Fruit fly (Drosophila melanogaster) Kc167 (cell line): Measurements from ENCODE around the gene bark.

ENCODE experiments used
- Myc ChIP-seq: fragments of >200 bp; optimal IDR thresholded peaks from 2 replicates; lab custom pipeline; 2017; ENCODE audit warnings: missing external identifiers
- Sin3A ChIP-seq: fragments of >200 bp; optimal IDR thresholded peaks from 2 replicates; lab custom pipeline; 2018; ENCODE audit warnings: missing external identifiers
- h ChIP-seq: fragments of >200 bp; optimal IDR thresholded peaks from 3 replicates; lab custom pipeline; 2018; ENCODE audit warnings: missing external identifiers
- insv ChIP-seq: fragments of >200 bp; optimal IDR thresholded peaks from 3 replicates; lab custom pipeline; 2018; ENCODE audit warnings: missing external identifiers
- psq ChIP-seq: fragments of >200 bp; optimal IDR thresholded peaks from 2 replicates; lab custom pipeline; 2017; ENCODE audit warnings: missing external identifiers
- ttk ChIP-seq: sonication (Bioruptor generic); optimal IDR thresholded peaks from 2 replicates; lab custom pipeline; 2017; ENCODE audit warnings: missing external identifiers

The bark gene

DNA sequence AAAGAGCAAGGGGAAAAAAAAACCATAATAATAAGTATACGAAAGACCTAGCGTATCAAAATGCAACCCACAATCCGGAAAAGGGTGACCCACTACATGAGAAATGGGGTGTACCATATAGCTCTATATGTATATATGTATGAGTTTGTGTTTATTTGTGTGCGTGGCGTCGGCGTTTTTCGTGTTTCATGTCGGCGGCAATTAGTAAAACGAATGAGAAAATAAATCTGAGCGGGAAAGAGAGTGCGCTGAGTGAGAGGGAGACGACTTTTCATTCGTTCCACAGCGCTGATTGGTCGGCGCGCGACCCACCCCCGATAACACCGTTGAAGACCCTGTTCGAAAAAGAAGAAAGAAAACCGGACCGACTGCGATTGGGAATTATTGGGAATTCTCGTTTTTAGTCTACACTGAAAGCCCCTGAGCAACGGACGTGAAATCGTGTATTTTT, 49.5 kb downstream of the bark start, which contains the start of gene slp2:
Gene slp2, plus strand, starts transcription at position 401 of the 451 bp plus-strand sequence.
- TF ChIP-seq insv (no peak), ttk (lab: Kevin White, UChicago) (no peak), Sin3A (lab: Kevin White, UChicago) (no peak), psq (no peak), h (lab: Kevin White, UChicago) (no peak), Myc (lab: Kevin White, UChicago) (no peak)

DNA sequence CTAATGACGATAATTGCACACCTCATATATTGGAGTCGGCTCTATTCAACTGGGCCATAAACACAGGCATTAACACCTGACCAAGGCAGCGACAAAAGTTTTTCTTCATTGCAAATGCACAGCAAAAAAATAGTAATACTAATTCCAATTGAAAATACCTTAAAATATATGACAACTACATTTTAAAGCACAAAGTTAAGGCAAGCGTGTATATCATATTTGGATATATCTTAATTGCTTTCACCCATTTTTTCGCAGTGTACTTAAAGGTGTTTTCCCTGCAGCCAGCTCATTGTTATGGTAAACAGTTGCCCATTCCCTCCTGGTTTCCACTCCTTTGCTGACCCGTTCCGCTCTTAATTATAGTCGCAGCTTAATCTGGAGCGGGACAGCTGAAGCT, 54.0 kb downstream of the bark start:
- TF ChIP-seq psq (no peak), ttk (lab: Kevin White, UChicago) (no peak), Myc (lab: Kevin White, UChicago) (no peak), h (lab: Kevin White, UChicago) (no peak), insv (no peak)

DNA sequence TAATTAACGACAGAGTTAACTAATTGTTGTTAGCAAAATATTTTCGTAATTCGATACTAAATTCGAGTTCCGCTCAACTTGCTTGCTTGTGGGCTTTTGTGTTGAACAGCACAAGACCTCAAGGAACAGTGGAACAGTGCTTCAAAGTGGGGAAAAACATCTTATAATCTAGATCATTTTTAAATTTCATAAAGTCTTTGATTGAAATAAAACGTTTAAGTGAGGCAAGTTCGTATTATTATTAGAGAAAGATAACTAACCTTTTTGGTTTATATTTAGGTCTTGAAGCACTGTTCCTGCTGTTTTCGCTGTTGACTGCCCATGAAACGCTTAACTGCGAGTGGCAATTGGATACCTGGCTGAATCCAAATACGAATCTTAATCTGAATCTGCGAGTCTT, 57.2 kb downstream of the bark start:
- no peak for TF ChIP-seq ttk (lab: Kevin White, UChicago)
- no peak for TF ChIP-seq insv
- no peak for TF ChIP-seq Sin3A (lab: Kevin White, UChicago)
- no peak for TF ChIP-seq Myc (lab: Kevin White, UChicago)
- no peak for TF ChIP-seq h (lab: Kevin White, UChicago)
- no peak for TF ChIP-seq psq

DNA sequence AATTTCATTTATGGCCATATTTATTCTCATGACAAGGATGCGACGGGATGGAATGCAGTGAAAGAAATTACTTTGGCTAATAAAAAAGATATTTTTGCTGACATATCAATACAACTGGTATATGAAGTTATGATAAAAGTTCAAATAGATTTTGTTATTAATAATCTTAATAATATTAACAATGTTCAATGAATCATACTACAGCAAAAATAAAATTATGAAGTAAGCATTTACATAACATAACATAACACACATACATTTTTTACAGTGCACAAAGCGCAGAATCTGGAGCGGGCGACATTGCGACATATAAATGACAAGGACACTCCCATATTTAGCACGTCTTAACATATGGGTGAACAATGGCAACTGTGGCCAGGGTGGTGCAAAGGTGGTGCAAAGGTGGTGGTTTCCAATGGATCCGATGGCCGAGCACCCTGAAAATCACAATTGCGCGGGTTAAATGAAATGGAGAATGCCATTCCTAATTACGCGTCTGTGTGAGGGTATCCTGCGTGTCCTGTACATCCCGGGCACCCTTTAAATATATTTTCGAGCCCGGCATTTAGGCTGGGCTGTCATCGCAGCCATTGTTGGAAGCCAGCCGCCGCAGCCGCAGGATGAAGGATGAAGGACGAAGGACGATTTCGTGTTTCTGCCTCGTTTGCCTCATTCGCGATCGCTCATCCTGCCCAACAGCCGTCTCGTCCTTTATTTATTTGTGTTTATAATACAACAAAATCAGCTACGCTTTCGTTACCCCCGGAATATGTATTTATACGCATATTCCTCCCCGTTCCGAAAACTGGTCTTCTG, 58.1 kb downstream of the bark start:
- TF ChIP-seq psq (no peak), h (lab: Kevin White, UChicago) (no peak), insv (no peak), Myc (lab: Kevin White, UChicago) (no peak), ttk (lab: Kevin White, UChicago) (no peak), Sin3A (lab: Kevin White, UChicago) (no peak)

DNA sequence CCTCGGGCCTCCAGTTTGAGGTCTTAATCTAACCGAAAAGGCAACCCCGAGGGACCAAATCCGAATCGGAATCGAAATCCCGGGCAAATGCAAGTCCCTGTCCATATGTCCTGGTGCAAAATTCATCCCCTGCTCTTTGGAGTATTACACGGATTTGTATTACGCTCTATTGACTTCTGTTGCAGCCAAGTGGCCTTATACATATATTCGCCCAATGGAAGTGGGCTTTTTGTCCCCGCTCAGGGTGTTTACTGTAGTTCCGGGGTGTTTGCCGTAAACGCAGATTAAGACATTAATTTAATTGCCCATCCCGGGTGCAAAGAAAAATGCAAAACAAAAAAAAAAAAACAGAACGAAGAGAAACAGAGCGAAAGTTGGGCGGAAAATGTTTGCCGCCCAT, 59.6 kb downstream of the bark start:
- TF ChIP-seq h (lab: Kevin White, UChicago), result no peak
- no peak for TF ChIP-seq psq
- no peak for TF ChIP-seq insv
- no peak for TF ChIP-seq Sin3A (lab: Kevin White, UChicago)
- no peak for TF ChIP-seq ttk (lab: Kevin White, UChicago)
- TF ChIP-seq Myc (lab: Kevin White, UChicago), result no peak

DNA sequence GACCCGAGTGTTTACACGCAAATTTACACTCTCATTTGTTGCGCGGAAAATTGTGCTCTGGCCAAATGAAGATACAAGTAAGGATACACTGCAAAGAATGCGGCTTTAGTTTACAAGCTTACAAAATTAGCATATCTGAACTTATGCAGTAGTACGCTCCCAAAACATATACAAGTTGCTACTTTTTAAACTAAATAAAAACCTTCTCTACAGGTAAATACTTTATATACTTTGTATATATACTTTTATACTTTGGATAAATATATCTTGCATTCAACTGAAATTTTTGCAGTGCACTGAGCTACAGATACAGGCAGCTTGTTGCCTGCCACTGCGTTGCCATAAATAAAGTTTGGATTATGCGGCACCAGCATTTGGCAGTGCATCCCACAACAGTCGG, 60.9 kb downstream of the bark start:
- TF ChIP-seq Sin3A (lab: Kevin White, UChicago), result no peak
- TF ChIP-seq insv, result no peak
- TF ChIP-seq psq, result no peak
- no peak for TF ChIP-seq Myc (lab: Kevin White, UChicago)
- TF ChIP-seq ttk (lab: Kevin White, UChicago), result no peak
- no peak for TF ChIP-seq h (lab: Kevin White, UChicago)

DNA sequence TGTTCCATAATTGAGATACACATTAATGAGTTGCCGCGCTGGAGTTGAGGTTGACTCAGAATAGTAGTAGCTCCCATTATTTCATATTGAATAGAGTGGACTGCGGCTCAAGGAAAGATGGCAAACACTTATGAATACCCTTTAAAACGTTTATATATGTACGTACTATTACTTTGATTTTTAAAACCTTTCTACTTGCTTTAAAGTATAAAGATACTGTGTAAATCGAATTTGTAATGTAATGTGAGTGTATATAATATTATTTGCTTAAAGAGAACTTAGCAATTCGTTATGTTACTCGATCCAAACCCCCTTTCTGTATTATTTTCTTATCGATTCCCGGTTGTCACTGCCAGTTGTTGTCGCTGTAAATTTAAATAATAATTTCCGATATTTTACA, 64.3 kb downstream of the bark start:
- TF ChIP-seq Myc (lab: Kevin White, UChicago) (no peak), insv (no peak), Sin3A (lab: Kevin White, UChicago) (no peak), h (lab: Kevin White, UChicago) (no peak), psq (no peak), ttk (lab: Kevin White, UChicago) (no peak)

DNA sequence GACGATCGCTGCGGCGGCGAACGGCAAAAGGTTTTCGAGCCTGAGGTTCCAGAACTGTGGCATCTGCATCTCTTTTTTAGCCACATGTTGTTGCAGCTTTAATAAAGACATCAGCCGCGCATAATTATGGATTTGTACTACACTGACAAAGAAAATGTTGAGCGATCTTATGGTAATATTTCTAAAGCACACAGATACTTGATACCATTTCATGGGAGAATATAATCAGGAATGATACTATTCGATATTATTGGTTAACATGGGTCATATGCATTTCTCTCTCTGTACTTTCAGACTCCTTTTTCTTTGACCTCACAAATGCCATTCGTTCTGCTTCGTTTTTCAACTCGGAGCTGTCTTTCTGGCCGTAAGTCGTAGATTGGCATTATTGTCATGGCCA, 65.2 kb downstream of the bark start:
- TF ChIP-seq ttk (lab: Kevin White, UChicago) (no peak), Myc (lab: Kevin White, UChicago) (no peak), psq (no peak), insv (no peak), h (lab: Kevin White, UChicago) (no peak), Sin3A (lab: Kevin White, UChicago) (no peak)
